Worm (Caenorhabditis elegans) whole organism, late embryonic: ENCODE measurements around the gene cdka-1.

Source experiments
- ahr-1 ChIP-seq: sonication (generic microtip); optimal IDR thresholded peaks from 2 replicates; lab custom pipeline; 2016; ENCODE audit warnings: missing genetic modification characterization, missing compliant biosample characterization
- ceh-9 ChIP-seq: sonication (generic microtip); optimal IDR thresholded peaks from 2 replicates; lab custom pipeline; 2016; ENCODE audit warnings: mild to moderate bottlenecking, missing genetic modification characterization, inconsistent platforms, missing compliant biosample characterization
- elt-2 ChIP-seq: sonication (generic microtip); optimal IDR thresholded peaks from 2 replicates; lab custom pipeline; 2016; ENCODE audit warnings: missing genetic modification reagents, missing genetic modification characterization, missing compliant biosample characterization
- nhr-11 ChIP-seq: fragments of 150-350 bp; optimal IDR thresholded peaks from 2 replicates; lab custom pipeline; 2014; ENCODE audit warnings: missing biosample characterization, missing genetic modification characterization
- pha-4 ChIP-seq: fragments of 150-350 bp; optimal IDR thresholded peaks from 2 replicates; lab custom pipeline; 2018; ENCODE audit warnings: missing biosample characterization, missing genetic modification reagents, missing genetic modification characterization
- pqm-1 ChIP-seq: sonication (generic microtip); optimal IDR thresholded peaks from 2 replicates; lab custom pipeline; 2016; ENCODE audit warnings: missing genetic modification characterization, missing compliant biosample characterization
- rnt-1 ChIP-seq: sonication (generic microtip); optimal IDR thresholded peaks from 2 replicates; lab custom pipeline; 2016; ENCODE audit warnings: missing genetic modification characterization, missing compliant biosample characterization
- unc-3 ChIP-seq, 2 experiments: fragments of 200-800 bp in 1 of 2; sonication (Bioruptor generic) in 1 of 2; sonication (generic microtip) in 1 of 2; conservative IDR thresholded peaks in 1 of 2; optimal IDR thresholded peaks in 1 of 2; 2 replicates each; pipeline versions ENCODE4 v1.3.6 to Lab custom; 2016 to 2022; ENCODE audit warnings: missing compliant biosample characterization in 2 of 2, missing genetic modification characterization in 2 of 2, missing genetic modification reagents in 1 of 2

DNA sequence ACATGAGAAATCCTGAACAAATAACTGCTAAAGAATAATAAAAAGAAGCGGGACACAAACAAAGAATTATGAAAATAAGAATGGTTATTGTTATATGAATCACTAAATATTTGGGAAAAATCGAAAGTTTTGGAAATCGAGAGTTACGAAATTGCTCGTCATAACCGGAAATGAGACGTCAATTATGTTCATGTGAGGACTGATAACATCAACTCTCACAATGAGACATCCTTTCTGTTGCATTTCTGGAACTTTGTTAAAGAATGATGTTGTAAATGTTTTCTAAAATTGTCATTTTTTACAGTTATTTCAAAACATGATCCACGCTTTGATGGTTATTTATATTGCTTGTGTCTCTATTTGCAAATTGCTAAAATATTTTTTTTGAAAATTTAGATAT is 10.7 kb upstream of the cdka-1 start, which contains the start of gene T23F11.6:
- no peak for TF ChIP-seq elt-2 (tag; lab: Kevin White, UChicago)
- TF ChIP-seq unc-3 (GFP tag; conservative IDR thresholded peaks at IDR 0.05; lab: Robert Waterston, UW), result no peak
- TF ChIP-seq unc-3 (tag; optimal IDR thresholded peaks at IDR 0.05; lab: Kevin White, UChicago), result no peak
- TF ChIP-seq ahr-1 (tag; lab: Kevin White, UChicago), result no peak
- TF ChIP-seq pqm-1 (tag; lab: Kevin White, UChicago), result no peak
- TF ChIP-seq pha-4 (tag; lab: Kevin White, UChicago), result no peak
- no peak for TF ChIP-seq ceh-9 (tag; lab: Kevin White, UChicago)
- TF ChIP-seq nhr-11 (tag; lab: Kevin White, UChicago), result no peak
- no peak for TF ChIP-seq rnt-1 (tag; lab: Kevin White, UChicago)
